Worm (Caenorhabditis elegans): ENCODE results near the gene unc-10.

DNA sequence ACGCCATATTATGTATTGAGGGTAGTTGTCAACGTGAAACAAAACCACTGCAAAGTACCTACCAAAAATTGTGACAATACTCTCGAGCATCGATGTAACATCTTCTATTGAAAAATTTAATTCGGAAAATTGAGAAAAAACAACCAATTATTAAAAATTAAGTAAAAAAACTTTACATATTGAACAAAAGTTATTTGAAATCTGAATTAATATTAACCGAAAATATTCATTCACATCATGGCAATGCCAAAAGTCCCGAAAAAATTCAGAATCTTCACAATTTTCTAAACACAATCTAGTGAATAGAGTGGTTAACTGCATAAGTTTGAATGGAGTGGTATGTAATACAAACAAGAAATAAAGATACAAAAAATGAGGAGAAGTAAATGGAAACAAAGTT lies 41.6 kb downstream of the unc-10 start, which contains the start of gene F46H5.3:
- TF ChIP-seq aly-1 (tag; optimal IDR thresholded peaks at IDR 0.05) (no peak), ama-1 (optimal IDR thresholded peaks at IDR 0.05) (no peak), scrt-1 (GFP tag; IDR thresholded peaks at IDR 0.05) (no peak), flt-1 (GFP tag; IDR thresholded peaks at IDR 0.05) (no peak), F13C5.2 (tag; optimal IDR thresholded peaks at IDR 0.05) (no peak)

All from whole organism, early embryonic.